Fruit fly (Drosophila melanogaster): ENCODE measurements around the gene Cyp313b1.

dm6 chr3R:8670529-8671491, 25.4 kb upstream of the Cyp313b1 start, which contains the start of gene p:
- TF ChIP-seq usp (GFP tag; optimal IDR thresholded peaks at IDR 0.05) (no peak), pan (optimal IDR thresholded peaks at IDR 0.05) (no peak), psq (optimal IDR thresholded peaks at IDR 0.05) (no peak), EcR (GFP tag; optimal IDR thresholded peaks at IDR 0.05) (no peak), CG8478 (optimal IDR thresholded peaks at IDR 0.05) (no peak)
